Fruit fly (Drosophila melanogaster): ENCODE measurements around the gene Ctr1A.

Gene Ctr1A

dm6 chrX:6661392-6661837 is at the start of gene Ctr1A, which contains the start of gene CG3224:
Gene Ctr1A (plus strand): TSS chrX:6661647.
Gene CG3224 (minus strand): TSS chrX:6661462.
- TF ChIP-seq CG17801 (GFP tag; optimal IDR thresholded peaks at IDR 0.05; ENCODE audit: partially characterized antibody), result no peak

- TF ChIP-seq CG17801 (GFP tag; optimal IDR thresholded peaks at IDR 0.05; ENCODE audit: partially characterized antibody), result no peak
Observed at dm6 chrX:6611831-6612230, 49.6 kb upstream of the Ctr1A start.

dm6 chrX:6612509-6612908 is 48.9 kb upstream of the Ctr1A start:
- no peak for TF ChIP-seq CG17801 (GFP tag; optimal IDR thresholded peaks at IDR 0.05; ENCODE audit: partially characterized antibody)

dm6 chrX:6613581-6613980 is 47.9 kb upstream of the Ctr1A start:
- no peak for TF ChIP-seq CG17801 (GFP tag; optimal IDR thresholded peaks at IDR 0.05; ENCODE audit: partially characterized antibody)

dm6 chrX:6614266-6614665 is 47.2 kb upstream of the Ctr1A start:
- TF ChIP-seq CG17801 (GFP tag; optimal IDR thresholded peaks at IDR 0.05; ENCODE audit: partially characterized antibody), result no peak

- TF ChIP-seq CG17801 (GFP tag; optimal IDR thresholded peaks at IDR 0.05; ENCODE audit: partially characterized antibody), result no peak
Observed at dm6 chrX:6615476-6615875, 46.0 kb upstream of the Ctr1A start.

dm6 chrX:6616771-6617170 is 44.7 kb upstream of the Ctr1A start:
- TF ChIP-seq CG17801 (GFP tag; optimal IDR thresholded peaks at IDR 0.05; ENCODE audit: partially characterized antibody), result no peak

- no peak for TF ChIP-seq CG17801 (GFP tag; optimal IDR thresholded peaks at IDR 0.05; ENCODE audit: partially characterized antibody)
Observed at dm6 chrX:6617372-6617771, 44.1 kb upstream of the Ctr1A start.

- TF ChIP-seq CG17801 (GFP tag; optimal IDR thresholded peaks at IDR 0.05; ENCODE audit: partially characterized antibody), result no peak
Observed at dm6 chrX:6621566-6622006, 39.9 kb upstream of the Ctr1A start.

dm6 chrX:6624006-6624745 is 37.3 kb upstream of the Ctr1A start:
- peak; percentile 79 for TF ChIP-seq CG17801 (GFP tag; optimal IDR thresholded peaks at IDR 0.05; ENCODE audit: partially characterized antibody)

dm6 chrX:6624977-6625591 is 36.4 kb upstream of the Ctr1A start:
- no peak for TF ChIP-seq CG17801 (GFP tag; optimal IDR thresholded peaks at IDR 0.05; ENCODE audit: partially characterized antibody)

- TF ChIP-seq CG17801 (GFP tag; optimal IDR thresholded peaks at IDR 0.05; ENCODE audit: partially characterized antibody), result no peak
Observed at dm6 chrX:6631885-6632284, 29.6 kb upstream of the Ctr1A start.

- no peak for TF ChIP-seq CG17801 (GFP tag; optimal IDR thresholded peaks at IDR 0.05; ENCODE audit: partially characterized antibody)
Observed at dm6 chrX:6633659-6634058, 27.8 kb upstream of the Ctr1A start, which contains the start of gene CG14443. Gene CG14443 (plus strand): TSS chrX:6633959.

- TF ChIP-seq CG17801 (GFP tag; optimal IDR thresholded peaks at IDR 0.05; ENCODE audit: partially characterized antibody), result no peak
Observed at dm6 chrX:6638123-6638522, 23.3 kb upstream of the Ctr1A start.

- TF ChIP-seq CG17801 (GFP tag; optimal IDR thresholded peaks at IDR 0.05; ENCODE audit: partially characterized antibody), result peak; percentile 81
Observed at dm6 chrX:6641602-6642001, 19.8 kb upstream of the Ctr1A start.

dm6 chrX:6642593-6643257 is 18.7 kb upstream of the Ctr1A start:
- no peak for TF ChIP-seq CG17801 (GFP tag; optimal IDR thresholded peaks at IDR 0.05; ENCODE audit: partially characterized antibody)
